Worm (Caenorhabditis elegans) whole organism, L4 larva: ENCODE measurements around the gene rps-18.
A peak's percentile ranks its signal among the peaks of the same experiment; 100 is the strongest.

ENCODE experiments used
- F10B5.3 ChIP-seq: sonication (generic microtip); optimal IDR thresholded peaks from 2 replicates; lab custom pipeline; 2016; ENCODE audit warnings: mild to moderate bottlenecking, missing genetic modification characterization, missing compliant biosample characterization
- F37D6.2 ChIP-seq: sonication (generic microtip); optimal IDR thresholded peaks from 2 replicates; lab custom pipeline; 2016; ENCODE audit warnings: mild to moderate bottlenecking, missing genetic modification characterization, missing compliant biosample characterization
- F44E2.7 ChIP-seq: fragments of 200-800 bp; sonication (Bioruptor generic); IDR thresholded peaks from 2 replicates; pipeline ENCODE4 v2.1.2; 2022; ENCODE audit warnings: missing genetic modification characterization, missing compliant biosample characterization
- R02D3.7 ChIP-seq: fragments of 150-350 bp; sonication (generic microtip); optimal IDR thresholded peaks from 3 replicates; lab custom pipeline; 2014; ENCODE audit warnings: missing biosample characterization, missing genetic modification characterization
- T26A8.4 ChIP-seq: fragments of 200-800 bp; sonication (Bioruptor generic); IDR thresholded peaks from 2 replicates; pipeline ENCODE4 v1.3.6; 2022; ENCODE audit warnings: missing genetic modification characterization, missing compliant biosample characterization
- Y5F2A.4 ChIP-seq: fragments of 200-800 bp; sonication (Bioruptor generic); optimal IDR thresholded peaks from 2 replicates; lab custom pipeline; 2018; ENCODE audit warnings: mild to moderate bottlenecking, missing genetic modification characterization, missing compliant biosample characterization
- aha-1 ChIP-seq: fragments of 150-350 bp; peaks from one replicate; lab custom pipeline; 2014; ENCODE audit warnings: missing biosample characterization, missing genetic modification characterization
- aly-2 ChIP-seq: sonication (generic microtip); optimal IDR thresholded peaks from 2 replicates; lab custom pipeline; 2018; ENCODE audit warnings: missing biosample characterization, missing genetic modification characterization
- ama-1 ChIP-seq: fragments of 150-350 bp; optimal IDR thresholded peaks from 2 replicates; lab custom pipeline; 2014; ENCODE audit warnings: inconsistent platforms, mixed read lengths
- ceh-20 ChIP-seq: fragments of 200-800 bp; sonication (Bioruptor generic); IDR thresholded peaks from 2 replicates; pipeline ENCODE4 v1.3.6; 2022; ENCODE audit warnings: missing genetic modification reagents, missing genetic modification characterization, missing compliant biosample characterization
- ceh-28 ChIP-seq: fragments of 150-350 bp; optimal IDR thresholded peaks from 2 replicates; lab custom pipeline; 2014; ENCODE audit warnings: missing biosample characterization, missing genetic modification reagents, missing genetic modification characterization
- ceh-32 ChIP-seq: sonication (generic microtip); optimal IDR thresholded peaks from 2 replicates; lab custom pipeline; 2016; ENCODE audit warnings: mild to moderate bottlenecking, missing genetic modification characterization, missing compliant biosample characterization; ENCODE audit not compliant: poor library complexity
- ceh-44 ChIP-seq: fragments of 200-800 bp; sonication (Bioruptor generic); IDR thresholded peaks from 2 replicates; pipeline ENCODE4 v1.3.6; 2022; ENCODE audit warnings: missing genetic modification reagents, missing genetic modification characterization, missing compliant biosample characterization
- ces-1 ChIP-seq: fragments of 150-350 bp; sonication (generic microtip); optimal IDR thresholded peaks from 4 replicates; lab custom pipeline; 2014; ENCODE audit warnings: missing biosample characterization, missing genetic modification reagents, missing genetic modification characterization
- daf-16 ChIP-seq, 3 experiments: sonication (generic microtip); optimal IDR thresholded peaks; 2 replicates each; lab custom pipeline; 2016 to 2017; ENCODE audit warnings: missing genetic modification characterization in 3 of 3, missing genetic modification reagents in 3 of 3, mild to moderate bottlenecking in 2 of 3, missing compliant biosample characterization in 2 of 3, missing biosample characterization in 1 of 3, moderate library complexity in 1 of 3
- daf-19 ChIP-seq: fragments of 200-800 bp; sonication (Bioruptor generic); conservative IDR thresholded peaks from 2 replicates; pipeline ENCODE4 v1.3.6; 2022; ENCODE audit warnings: missing genetic modification characterization, missing compliant biosample characterization
- dmd-9 ChIP-seq: fragments of 200-800 bp; sonication (Bioruptor generic); IDR thresholded peaks from 2 replicates; pipeline ENCODE4 v1.3.6; 2022; ENCODE audit warnings: missing genetic modification reagents, missing genetic modification characterization, missing compliant biosample characterization
- dpl-1 ChIP-seq: fragments of 150-350 bp; optimal IDR thresholded peaks from 2 replicates; lab custom pipeline; 2014; ENCODE audit warnings: missing biosample characterization, missing genetic modification reagents, missing genetic modification characterization
- dve-1 ChIP-seq: sonication (generic microtip); optimal IDR thresholded peaks from 2 replicates; lab custom pipeline; 2017; ENCODE audit warnings: antibody characterized with exemption, mild to moderate bottlenecking, missing genetic modification characterization, missing compliant biosample characterization; ENCODE audit not compliant: insufficient read depth
- fos-1 ChIP-seq: fragments of 150-350 bp; optimal IDR thresholded peaks from 2 replicates; lab custom pipeline; 2014; ENCODE audit warnings: missing biosample characterization, missing genetic modification characterization
- jun-1 ChIP-seq: fragments of 150-350 bp; optimal IDR thresholded peaks from 2 replicates; lab custom pipeline; 2014; ENCODE audit warnings: missing biosample characterization, missing genetic modification reagents, missing genetic modification characterization
- lim-7 ChIP-seq: fragments of 200-800 bp; sonication (Bioruptor generic); IDR thresholded peaks from 2 replicates; pipeline ENCODE4 v1.3.6; 2022; ENCODE audit warnings: missing genetic modification characterization, missing compliant biosample characterization
- lin-13 ChIP-seq: fragments of 150-350 bp; optimal IDR thresholded peaks from 2 replicates; lab custom pipeline; 2014; ENCODE audit warnings: missing biosample characterization, missing genetic modification reagents, missing genetic modification characterization
- lin-29 ChIP-seq: fragments of 200-800 bp; sonication (Bioruptor generic); IDR thresholded peaks from 2 replicates; pipeline ENCODE4 v1.3.6; 2022; ENCODE audit warnings: missing genetic modification reagents, missing genetic modification characterization, missing compliant biosample characterization
- lin-38 ChIP-seq: fragments of 200-800 bp; sonication (Bioruptor generic); IDR thresholded peaks from 2 replicates; pipeline ENCODE4 v1.3.6; 2022; ENCODE audit warnings: missing genetic modification reagents, missing genetic modification characterization, missing compliant biosample characterization
- lsy-2 ChIP-seq, 2 experiments: fragments of 150-350 bp in 1 of 2; sonication (generic microtip) in 1 of 2; optimal IDR thresholded peaks; 2 replicates each; lab custom pipeline; 2014 to 2017; ENCODE audit warnings: missing biosample characterization in 2 of 2, missing genetic modification characterization in 2 of 2
- madf-9 ChIP-seq: fragments of 200-800 bp; sonication (Bioruptor generic); conservative IDR thresholded peaks from 2 replicates; pipeline ENCODE4 v1.3.6; 2022; ENCODE audit warnings: missing genetic modification reagents, missing genetic modification characterization, missing compliant biosample characterization
- mdl-1 ChIP-seq, 2 experiments: fragments of 150-350 bp in 1 of 2; sonication (generic microtip) in 1 of 2; optimal IDR thresholded peaks; 2 replicates each; lab custom pipeline; 2014 to 2017; ENCODE audit warnings: missing biosample characterization in 2 of 2, missing genetic modification characterization in 2 of 2
- mdt-29 ChIP-seq: fragments of 200-800 bp; sonication (Bioruptor generic); IDR thresholded peaks from 2 replicates; pipeline ENCODE4 v1.3.6; 2022; ENCODE audit warnings: missing genetic modification reagents, missing genetic modification characterization, missing compliant biosample characterization
- mep-1 ChIP-seq: fragments of 150-350 bp; sonication (generic microtip); optimal IDR thresholded peaks from 3 replicates; lab custom pipeline; 2014; ENCODE audit warnings: missing biosample characterization, missing genetic modification characterization
- mxl-2 ChIP-seq: fragments of 200-800 bp; sonication (Bioruptor generic); conservative IDR thresholded peaks from 2 replicates; pipeline ENCODE4 v1.3.6; 2022; ENCODE audit warnings: missing genetic modification reagents, missing genetic modification characterization, missing compliant biosample characterization
- nhr-102 ChIP-seq: sonication (generic microtip); optimal IDR thresholded peaks from 2 replicates; lab custom pipeline; 2016; ENCODE audit warnings: mild to moderate bottlenecking, missing genetic modification characterization, moderate library complexity, missing compliant biosample characterization
- nhr-11 ChIP-seq: fragments of 150-350 bp; optimal IDR thresholded peaks from 2 replicates; lab custom pipeline; 2014; ENCODE audit warnings: missing biosample characterization, missing genetic modification characterization
- nhr-237 ChIP-seq: sonication (generic microtip); optimal IDR thresholded peaks from 2 replicates; lab custom pipeline; 2017; ENCODE audit warnings: missing biosample characterization, missing genetic modification characterization
- nhr-42 ChIP-seq: fragments of 200-800 bp; sonication (Bioruptor generic); IDR thresholded peaks from 2 replicates; pipeline ENCODE4 v1.3.6; 2022; ENCODE audit warnings: missing genetic modification characterization, missing compliant biosample characterization
- nhr-76 ChIP-seq: fragments of 150-350 bp; optimal IDR thresholded peaks from 2 replicates; lab custom pipeline; 2014; ENCODE audit warnings: missing biosample characterization, missing genetic modification characterization
- nhr-77 ChIP-seq: fragments of 150-350 bp; optimal IDR thresholded peaks from 2 replicates; lab custom pipeline; 2014; ENCODE audit warnings: missing biosample characterization, missing genetic modification characterization
- pha-4 ChIP-seq, 2 experiments: fragments of 150-350 bp in 1 of 2; fragments of 200-800 bp in 1 of 2; sonication (Bioruptor generic) in 1 of 2; IDR thresholded peaks in 1 of 2; optimal IDR thresholded peaks in 1 of 2; 2 replicates each; pipeline versions ENCODE4 v1.3.6 to Lab custom; 2014 to 2022; ENCODE audit warnings: missing genetic modification characterization in 2 of 2, missing genetic modification reagents in 2 of 2, missing biosample characterization in 1 of 2, missing compliant biosample characterization in 1 of 2
- pqm-1 ChIP-seq: sonication (generic microtip); optimal IDR thresholded peaks from 2 replicates; lab custom pipeline; 2017; ENCODE audit warnings: missing biosample characterization, missing genetic modification characterization
- saeg-2 ChIP-seq: fragments of 200-800 bp; sonication (Bioruptor generic); IDR thresholded peaks from 2 replicates; pipeline ENCODE4 v1.3.6; 2022; ENCODE audit warnings: missing genetic modification reagents, missing genetic modification characterization, missing compliant biosample characterization
- snpc-1.2 ChIP-seq: fragments of 200-800 bp; sonication (Bioruptor generic); IDR thresholded peaks from 2 replicates; pipeline ENCODE4 v1.3.6; 2022; ENCODE audit warnings: missing genetic modification reagents, missing genetic modification characterization, missing compliant biosample characterization
- snpc-4 ChIP-seq: fragments of 150-350 bp; optimal IDR thresholded peaks from 2 replicates; lab custom pipeline; 2014; ENCODE audit warnings: missing biosample characterization, missing genetic modification characterization
- spr-1 ChIP-seq: sonication (generic microtip); optimal IDR thresholded peaks from 2 replicates; lab custom pipeline; 2016; ENCODE audit warnings: mild to moderate bottlenecking, missing genetic modification characterization, missing compliant biosample characterization
- tag-97 ChIP-seq: fragments of 200-800 bp; sonication (Bioruptor generic); IDR thresholded peaks from 2 replicates; pipeline ENCODE4 v1.3.6; 2022; ENCODE audit warnings: missing genetic modification characterization, missing compliant biosample characterization
- unc-62 ChIP-seq, 3 experiments: fragments of 150-350 bp in 1 of 3; sonication (generic microtip); optimal IDR thresholded peaks in 2 of 3; peaks in 1 of 3; 1 replicate in 1 of 3; 2 replicates in 2 of 3; lab custom pipeline; 2014 to 2017; ENCODE audit warnings: missing biosample characterization in 3 of 3, missing genetic modification characterization in 3 of 3, missing genetic modification reagents in 3 of 3, missing genotype in 1 of 3
- zfp-2 ChIP-seq: sonication (generic microtip); optimal IDR thresholded peaks from 2 replicates; lab custom pipeline; 2016; ENCODE audit warnings: mild to moderate bottlenecking, missing genetic modification characterization, missing compliant biosample characterization
- zip-11 ChIP-seq: fragments of 200-800 bp; sonication (Bioruptor generic); IDR thresholded peaks from 2 replicates; pipeline ENCODE4 v1.3.6; 2022; ENCODE audit warnings: missing genetic modification characterization, missing compliant biosample characterization
- zip-2 ChIP-seq: fragments of 150-350 bp; optimal IDR thresholded peaks from 2 replicates; lab custom pipeline; 2014; ENCODE audit warnings: missing biosample characterization, missing genetic modification characterization

rps-18 gene

DNA sequence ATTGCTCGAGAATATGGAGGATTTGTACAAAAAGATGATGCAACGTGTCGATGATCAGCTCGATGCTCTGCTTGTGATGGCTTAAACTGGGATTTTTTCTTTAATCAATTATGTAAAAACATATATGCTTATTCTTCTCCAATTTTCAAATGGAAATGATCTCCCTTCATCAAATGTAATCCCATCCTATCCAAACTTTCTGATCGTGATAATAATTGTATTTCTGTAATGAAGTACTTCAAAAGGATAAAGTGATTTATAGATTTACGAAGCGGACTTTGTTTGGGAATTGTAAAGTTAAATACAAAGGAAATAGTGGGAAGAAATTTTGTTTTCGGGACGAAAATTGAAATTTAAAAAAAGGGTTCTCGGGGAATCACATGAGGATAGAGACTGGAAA lies 34.9 kb upstream of the rps-18 start:
- TF ChIP-seq lin-13 (GFP tag; lab: Kevin White, UChicago) (no peak), nhr-77 (tag; lab: Kevin White, UChicago) (no peak), mdl-1 (tag; optimal IDR thresholded peaks at IDR 0.05; lab: Kevin White, UChicago) (no peak), ama-1 (lab: Kevin White, UChicago) (peak; percentile 31), T26A8.4 (GFP tag; lab: Robert Waterston, UW) (no peak; the same call in 1 of the 2 replicates), dve-1 (peak; percentile 9), zip-11 (GFP tag; lab: Robert Waterston, UW) (no peak), mep-1 (tag; lab: Kevin White, UChicago) (peak; percentile 63), lsy-2 (tag; optimal IDR thresholded peaks at IDR 0.05; lab: Kevin White, UChicago) (no peak), jun-1 (tag; lab: Kevin White, UChicago) (no peak), snpc-4 (tag; lab: Kevin White, UChicago) (no peak), pha-4 (GFP tag; IDR thresholded peaks at IDR 0.05; lab: Robert Waterston, UW) (peak; percentile 41; the same call in 1 of the 2 replicates), pha-4 (tag; optimal IDR thresholded peaks at IDR 0.05; lab: Kevin White, UChicago) (no peak), daf-16 (GFP tag; optimal IDR thresholded peaks at IDR 0.05; lab: Kevin White, UChicago) (no peak), daf-16 (tag; optimal IDR thresholded peaks at IDR 0.05; lab: Kevin White, UChicago) (peak; percentile 39), saeg-2 (GFP tag; lab: Robert Waterston, UW) (no peak), ceh-20 (GFP tag; lab: Robert Waterston, UW) (no peak), nhr-11 (no peak), snpc-1.2 (peak; percentile 72), unc-62 (GFP tag; optimal IDR thresholded peaks at IDR 0.05 in 1 of 2; lab: Kevin White, UChicago) (no peak), unc-62 (tag; optimal IDR thresholded peaks at IDR 0.05; lab: Kevin White, UChicago) (no peak), lin-38 (GFP tag; lab: Robert Waterston, UW) (0 out of 2 replicates have a peak, but pooled peaks have one; percentile 17), nhr-102 (tag; lab: Kevin White, UChicago) (peak; percentile 7)
- TF ChIP-seq, all 104 proteins: peak for 8

DNA sequence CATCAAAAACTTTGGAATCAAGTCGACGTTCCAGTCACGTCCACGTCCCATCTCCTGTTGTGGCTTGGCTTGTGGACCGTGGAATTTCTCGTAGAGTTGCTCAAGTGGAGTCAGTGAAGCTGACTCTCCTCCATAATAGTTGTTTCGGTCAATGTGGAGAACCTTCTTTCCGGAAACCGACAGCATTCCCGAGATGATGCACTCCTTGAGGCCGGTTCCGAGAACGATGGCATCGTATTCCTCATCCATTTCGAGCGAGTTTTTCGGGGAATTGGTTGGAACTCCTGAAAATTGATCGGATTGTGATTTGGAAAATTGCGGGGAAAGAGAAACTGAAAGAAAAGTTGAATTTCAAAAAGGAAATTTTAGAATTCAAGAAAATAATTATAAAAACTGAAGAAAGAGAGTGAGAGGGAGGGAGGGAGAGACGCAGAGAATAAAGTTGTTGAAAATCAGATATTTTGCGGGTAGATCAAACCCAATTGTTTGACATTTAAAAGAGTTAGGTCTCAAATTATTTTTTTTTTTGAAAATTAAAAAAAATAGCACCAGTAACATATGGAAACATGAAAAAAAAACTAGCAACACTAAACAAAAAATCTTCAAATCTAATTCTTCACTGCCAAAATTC lies 32.8 kb upstream of the rps-18 start, which contains the start of gene gdi-1:
Gene gdi-1 (minus strand): TSS at position 286 of the 631 bp plus-strand sequence.
- TF ChIP-seq ama-1 (lab: Kevin White, UChicago) (peak; percentile 56), lin-29 (no peak), nhr-42 (GFP tag; lab: Robert Waterston, UW) (no peak), T26A8.4 (GFP tag; lab: Robert Waterston, UW) (no peak), zfp-2 (no peak), mxl-2 (GFP tag; lab: Robert Waterston, UW) (no peak), madf-9 (GFP tag; lab: Robert Waterston, UW) (0 out of 2 replicates have a peak, but pooled peaks have one; percentile 11), Y5F2A.4 (no peak), zip-2 (no peak), ces-1 (no peak), ceh-32 (tag; lab: Kevin White, UChicago) (no peak), lin-38 (GFP tag; lab: Robert Waterston, UW) (0 out of 2 replicates have a peak, but pooled peaks have one; percentile 6), nhr-237 (tag; lab: Kevin White, UChicago) (no peak), aha-1 (tag; lab: Kevin White, UChicago) (no peak), daf-16 (GFP tag; optimal IDR thresholded peaks at IDR 0.05; lab: Kevin White, UChicago) (no peak), daf-16 (tag; optimal IDR thresholded peaks at IDR 0.05; lab: Kevin White, UChicago) (peak; percentile 3), F10B5.3 (tag; lab: Kevin White, UChicago) (no peak), spr-1 (tag; lab: Kevin White, UChicago) (no peak), F37D6.2 (no peak), dmd-9 (GFP tag; lab: Robert Waterston, UW) (0 out of 2 replicates have a peak, but pooled peaks have one; percentile 11), F44E2.7 (GFP tag; lab: Robert Waterston, UW) (no peak), dpl-1 (GFP tag; lab: Kevin White, UChicago) (no peak), ceh-20 (GFP tag; lab: Robert Waterston, UW) (no peak), mdt-29 (GFP tag; lab: Robert Waterston, UW) (no peak), ceh-44 (no peak), tag-97 (GFP tag; lab: Robert Waterston, UW) (no peak), ceh-28 (tag; lab: Kevin White, UChicago) (no peak), R02D3.7 (tag; lab: Kevin White, UChicago) (no peak), lim-7 (GFP tag; lab: Robert Waterston, UW) (no peak), daf-19 (no peak), pqm-1 (tag; lab: Kevin White, UChicago) (no peak), aly-2 (tag; lab: Kevin White, UChicago) (no peak), fos-1 (tag; lab: Kevin White, UChicago) (no peak), nhr-76 (no peak)
